Fruit fly (Drosophila melanogaster) whole organism, prepupa: ENCODE measurements around the gene PIG-F.
A peak's percentile ranks its signal among the peaks of the same experiment; 100 is the strongest.

ENCODE experiments used
- CG11902 ChIP-seq: fragments of 200-800 bp; sonication (Bioruptor generic); optimal IDR thresholded peaks from 3 replicates; lab custom pipeline; 2016; ENCODE audit warnings: missing biosample characterization, missing genetic modification characterization
- CG8119 ChIP-seq: fragments of 200-800 bp; sonication (Bioruptor generic); IDR thresholded peaks from 3 replicates; pipeline ENCODE4 v1.3.6; 2022; ENCODE audit warnings: missing biosample characterization, missing genetic modification characterization
- Gug ChIP-seq: fragments of 200-800 bp; sonication (Bioruptor generic); IDR thresholded peaks from 2 replicates; pipeline ENCODE4 v1.3.6; 2022; ENCODE audit warnings: missing biosample characterization, missing genetic modification characterization
- dsx ChIP-seq: fragments of 200-800 bp; optimal IDR thresholded peaks from 3 replicates; lab custom pipeline; 2019; ENCODE audit warnings: missing biosample characterization, mild to moderate bottlenecking, missing genetic modification characterization, moderate library complexity; ENCODE audit not compliant: poor library complexity, severe bottlenecking
- eg ChIP-seq: fragments of 200-800 bp; sonication (Bioruptor generic); IDR thresholded peaks from 3 replicates; pipeline ENCODE4 v1.3.6; 2022; ENCODE audit warnings: missing biosample characterization, missing genetic modification characterization
- svp ChIP-seq: fragments of 200-800 bp; sonication (Bioruptor generic); peaks from one replicate; lab custom pipeline; 2016; ENCODE audit warnings: missing biosample characterization, missing genetic modification characterization

DNA sequence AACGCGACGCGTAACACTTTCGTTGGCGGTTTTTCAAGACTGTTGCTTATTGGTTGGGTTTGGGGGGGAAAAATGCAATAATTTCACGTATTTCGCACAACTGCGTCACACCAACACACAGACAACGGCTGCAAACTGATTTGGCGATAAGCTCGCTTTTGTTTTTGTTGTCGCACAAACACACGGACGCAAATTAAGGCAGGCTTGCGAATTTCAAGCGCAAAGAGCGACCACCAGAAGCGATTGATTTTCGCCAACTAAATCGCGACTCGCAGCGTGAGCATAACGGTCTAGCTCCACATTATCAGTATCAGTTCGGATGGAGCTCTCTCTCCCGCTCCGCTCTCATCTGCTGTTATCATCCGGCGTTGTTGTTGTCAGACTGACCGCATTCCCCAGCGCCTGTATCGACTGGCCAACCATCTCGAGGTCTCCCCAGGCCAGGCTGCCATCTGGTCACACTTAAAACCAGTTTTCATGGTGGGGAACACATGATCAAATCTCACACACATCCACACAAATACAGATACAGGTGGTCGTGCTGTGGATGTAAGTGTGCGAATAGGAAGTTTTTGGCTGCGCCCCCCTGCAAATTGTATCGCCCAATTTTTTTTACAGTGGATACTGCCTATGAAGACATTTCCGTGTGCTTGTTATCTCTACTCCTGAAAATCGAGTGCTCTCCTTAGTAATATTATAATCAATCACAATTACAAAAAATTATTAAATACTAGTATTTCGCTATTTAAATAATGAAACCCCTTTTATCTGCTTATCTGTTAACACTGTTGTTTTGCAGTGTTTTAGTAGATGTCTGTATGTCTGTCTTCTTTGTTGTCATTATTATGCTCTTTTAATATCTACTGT is 20.7 kb downstream of the PIG-F start:
- TF ChIP-seq dsx (GFP tag; lab: Kevin White, UChicago) (no peak), svp (GFP tag; lab: Kevin White, UChicago) (peak; percentile 82), CG11902 (peak; percentile 27), Gug (GFP tag; lab: Robert Waterston, UW) (peak; percentile 52; the same call in 1 of the 2 replicates), CG8119 (GFP tag; lab: Robert Waterston, UW) (peak; percentile 70), eg (GFP tag; lab: Robert Waterston, UW) (peak; percentile 82; the same call in 2 of the 3 replicates)
